Worm (Caenorhabditis elegans) whole organism, L4 larva: ENCODE data around the gene hel-1.

ENCODE experiments used
- D1046.2 ChIP-seq: fragments of 200-800 bp; sonication (Bioruptor generic); IDR thresholded peaks from 2 replicates; pipeline ENCODE4 v1.3.6; 2022; ENCODE audit warnings: missing genetic modification characterization, missing compliant biosample characterization
- F10B5.3 ChIP-seq: sonication (generic microtip); optimal IDR thresholded peaks from 2 replicates; lab custom pipeline; 2016; ENCODE audit warnings: mild to moderate bottlenecking, missing genetic modification characterization, missing compliant biosample characterization
- F26F4.8 ChIP-seq: fragments of 200-800 bp; sonication (Bioruptor generic); conservative IDR thresholded peaks from 2 replicates; pipeline ENCODE4 v1.3.6; 2022; ENCODE audit warnings: missing genetic modification characterization, missing compliant biosample characterization
- F37D6.2 ChIP-seq: sonication (generic microtip); optimal IDR thresholded peaks from 2 replicates; lab custom pipeline; 2016; ENCODE audit warnings: mild to moderate bottlenecking, missing genetic modification characterization, missing compliant biosample characterization
- F44E2.7 ChIP-seq: fragments of 200-800 bp; sonication (Bioruptor generic); IDR thresholded peaks from 2 replicates; pipeline ENCODE4 v2.1.2; 2022; ENCODE audit warnings: missing genetic modification characterization, missing compliant biosample characterization
- F49E8.2 ChIP-seq: sonication (generic microtip); optimal IDR thresholded peaks from 2 replicates; lab custom pipeline; 2016; ENCODE audit warnings: missing compliant biosample characterization, mild to moderate bottlenecking, missing genetic modification characterization, borderline replicate concordance
- T26A8.4 ChIP-seq: fragments of 200-800 bp; sonication (Bioruptor generic); IDR thresholded peaks from 2 replicates; pipeline ENCODE4 v1.3.6; 2022; ENCODE audit warnings: missing genetic modification characterization, missing compliant biosample characterization
- Y105C5A.15 ChIP-seq: fragments of 200-800 bp; sonication (Bioruptor generic); IDR thresholded peaks from 2 replicates; pipeline ENCODE4 v1.3.6; 2022; ENCODE audit warnings: missing genetic modification characterization, missing compliant biosample characterization
- Y48G9A.11 ChIP-seq: fragments of 200-800 bp; sonication (Bioruptor generic); IDR thresholded peaks from 2 replicates; pipeline ENCODE4 v1.3.6; 2022; ENCODE audit warnings: missing genetic modification reagents, missing genetic modification characterization, missing compliant biosample characterization
- Y5F2A.4 ChIP-seq: fragments of 200-800 bp; sonication (Bioruptor generic); optimal IDR thresholded peaks from 2 replicates; lab custom pipeline; 2018; ENCODE audit warnings: mild to moderate bottlenecking, missing genetic modification characterization, missing compliant biosample characterization
- Y75B8A.6 ChIP-seq: fragments of 200-800 bp; sonication (Bioruptor generic); IDR thresholded peaks from 2 replicates; pipeline ENCODE4 v1.3.6; 2022; ENCODE audit warnings: missing genetic modification reagents, missing genetic modification characterization, missing compliant biosample characterization
- ama-1 ChIP-seq: fragments of 150-350 bp; optimal IDR thresholded peaks from 2 replicates; lab custom pipeline; 2014; ENCODE audit warnings: inconsistent platforms, mixed read lengths
- attf-4 ChIP-seq: sonication (generic microtip); optimal IDR thresholded peaks from 3 replicates; lab custom pipeline; 2017; ENCODE audit warnings: missing biosample characterization, missing genetic modification characterization
- ceh-20 ChIP-seq: fragments of 200-800 bp; sonication (Bioruptor generic); IDR thresholded peaks from 2 replicates; pipeline ENCODE4 v1.3.6; 2022; ENCODE audit warnings: missing genetic modification reagents, missing genetic modification characterization, missing compliant biosample characterization
- ceh-32 ChIP-seq: sonication (generic microtip); optimal IDR thresholded peaks from 2 replicates; lab custom pipeline; 2016; ENCODE audit warnings: mild to moderate bottlenecking, missing genetic modification characterization, missing compliant biosample characterization; ENCODE audit not compliant: poor library complexity
- ceh-44 ChIP-seq: fragments of 200-800 bp; sonication (Bioruptor generic); IDR thresholded peaks from 2 replicates; pipeline ENCODE4 v1.3.6; 2022; ENCODE audit warnings: missing genetic modification reagents, missing genetic modification characterization, missing compliant biosample characterization
- ceh-62 ChIP-seq: sonication (generic microtip); optimal IDR thresholded peaks from 2 replicates; lab custom pipeline; 2017; ENCODE audit warnings: missing biosample characterization, missing genetic modification characterization
- ces-1 ChIP-seq: fragments of 150-350 bp; sonication (generic microtip); optimal IDR thresholded peaks from 4 replicates; lab custom pipeline; 2014; ENCODE audit warnings: missing biosample characterization, missing genetic modification reagents, missing genetic modification characterization
- ctbp-1 ChIP-seq: fragments of 200-800 bp; sonication (Bioruptor generic); IDR thresholded peaks from 2 replicates; pipeline ENCODE4 v1.3.6; 2022; ENCODE audit warnings: missing genetic modification reagents, missing genetic modification characterization, missing compliant biosample characterization
- daf-12 ChIP-seq: fragments of 150-350 bp; optimal IDR thresholded peaks from 2 replicates; lab custom pipeline; 2014; ENCODE audit warnings: missing biosample characterization, missing genetic modification reagents, missing genetic modification characterization
- daf-19 ChIP-seq: fragments of 200-800 bp; sonication (Bioruptor generic); conservative IDR thresholded peaks from 2 replicates; pipeline ENCODE4 v1.3.6; 2022; ENCODE audit warnings: missing genetic modification characterization, missing compliant biosample characterization
- dve-1 ChIP-seq: sonication (generic microtip); optimal IDR thresholded peaks from 2 replicates; lab custom pipeline; 2017; ENCODE audit warnings: antibody characterized with exemption, mild to moderate bottlenecking, missing genetic modification characterization, missing compliant biosample characterization; ENCODE audit not compliant: insufficient read depth
- fos-1 ChIP-seq: fragments of 150-350 bp; optimal IDR thresholded peaks from 2 replicates; lab custom pipeline; 2014; ENCODE audit warnings: missing biosample characterization, missing genetic modification characterization
- gei-8 ChIP-seq: fragments of 200-800 bp; sonication (Bioruptor generic); optimal IDR thresholded peaks from 2 replicates; lab custom pipeline; 2018; ENCODE audit warnings: mild to moderate bottlenecking, missing genetic modification characterization, missing compliant biosample characterization
- hif-1 ChIP-seq, 2 experiments: sonication (generic microtip); optimal IDR thresholded peaks; 2 replicates each; lab custom pipeline; 2016 to 2017; ENCODE audit warnings: missing compliant biosample characterization in 2 of 2, missing genetic modification characterization in 2 of 2, missing genetic modification reagents in 2 of 2, missing genotype in 2 of 2, mild to moderate bottlenecking in 1 of 2
- hlh-11 ChIP-seq: fragments of 200-800 bp; sonication (Bioruptor generic); optimal IDR thresholded peaks from 2 replicates; lab custom pipeline; 2018; ENCODE audit warnings: mild to moderate bottlenecking, missing genetic modification characterization, missing compliant biosample characterization
- hlh-30 ChIP-seq: sonication (generic microtip); optimal IDR thresholded peaks from 2 replicates; lab custom pipeline; 2017; ENCODE audit warnings: antibody characterized with exemption, mild to moderate bottlenecking, missing genetic modification characterization, missing compliant biosample characterization; ENCODE audit not compliant: insufficient read depth
- hmg-1.1 ChIP-seq: fragments of 200-800 bp; sonication (Bioruptor generic); IDR thresholded peaks from 2 replicates; pipeline ENCODE4 v1.3.6; 2022; ENCODE audit warnings: missing genetic modification reagents, missing genetic modification characterization, missing compliant biosample characterization
- madf-9 ChIP-seq: fragments of 200-800 bp; sonication (Bioruptor generic); conservative IDR thresholded peaks from 2 replicates; pipeline ENCODE4 v1.3.6; 2022; ENCODE audit warnings: missing genetic modification reagents, missing genetic modification characterization, missing compliant biosample characterization
- mdt-29 ChIP-seq: fragments of 200-800 bp; sonication (Bioruptor generic); IDR thresholded peaks from 2 replicates; pipeline ENCODE4 v1.3.6; 2022; ENCODE audit warnings: missing genetic modification reagents, missing genetic modification characterization, missing compliant biosample characterization
- mep-1 ChIP-seq: fragments of 150-350 bp; sonication (generic microtip); optimal IDR thresholded peaks from 3 replicates; lab custom pipeline; 2014; ENCODE audit warnings: missing biosample characterization, missing genetic modification characterization
- mxl-3 ChIP-seq: fragments of 200-800 bp; sonication (Bioruptor generic); optimal IDR thresholded peaks from 2 replicates; lab custom pipeline; 2018; ENCODE audit warnings: mild to moderate bottlenecking, missing genetic modification characterization, missing compliant biosample characterization
- nhr-102 ChIP-seq: sonication (generic microtip); optimal IDR thresholded peaks from 2 replicates; lab custom pipeline; 2016; ENCODE audit warnings: mild to moderate bottlenecking, missing genetic modification characterization, moderate library complexity, missing compliant biosample characterization
- nhr-237 ChIP-seq: sonication (generic microtip); optimal IDR thresholded peaks from 2 replicates; lab custom pipeline; 2017; ENCODE audit warnings: missing biosample characterization, missing genetic modification characterization
- nhr-28 ChIP-seq: fragments of 150-350 bp; optimal IDR thresholded peaks from 2 replicates; lab custom pipeline; 2014; ENCODE audit warnings: missing biosample characterization, missing genetic modification characterization
- nhr-42 ChIP-seq: fragments of 200-800 bp; sonication (Bioruptor generic); IDR thresholded peaks from 2 replicates; pipeline ENCODE4 v1.3.6; 2022; ENCODE audit warnings: missing genetic modification characterization, missing compliant biosample characterization
- nhr-6 ChIP-seq: fragments of 150-350 bp; optimal IDR thresholded peaks from 2 replicates; lab custom pipeline; 2014; ENCODE audit warnings: missing biosample characterization, missing genetic modification characterization
- nhr-76 ChIP-seq: fragments of 150-350 bp; optimal IDR thresholded peaks from 2 replicates; lab custom pipeline; 2014; ENCODE audit warnings: missing biosample characterization, missing genetic modification characterization
- nhr-77 ChIP-seq: fragments of 150-350 bp; optimal IDR thresholded peaks from 2 replicates; lab custom pipeline; 2014; ENCODE audit warnings: missing biosample characterization, missing genetic modification characterization
- php-3 ChIP-seq: fragments of 200-800 bp; sonication (Bioruptor generic); IDR thresholded peaks from 2 replicates; pipeline ENCODE4 v1.3.6; 2022; ENCODE audit warnings: missing genetic modification reagents, missing genetic modification characterization, missing compliant biosample characterization
- pqm-1 ChIP-seq: sonication (generic microtip); optimal IDR thresholded peaks from 2 replicates; lab custom pipeline; 2017; ENCODE audit warnings: missing biosample characterization, missing genetic modification characterization
- rbr-2 ChIP-seq: sonication (generic microtip); optimal IDR thresholded peaks from 2 replicates; lab custom pipeline; 2016; ENCODE audit warnings: missing genotype, missing genetic modification characterization, missing compliant biosample characterization
- saeg-2 ChIP-seq: fragments of 200-800 bp; sonication (Bioruptor generic); IDR thresholded peaks from 2 replicates; pipeline ENCODE4 v1.3.6; 2022; ENCODE audit warnings: missing genetic modification reagents, missing genetic modification characterization, missing compliant biosample characterization
- skn-1 ChIP-seq: fragments of 150-350 bp; optimal IDR thresholded peaks from 2 replicates; lab custom pipeline; 2014; ENCODE audit warnings: missing biosample characterization, missing genetic modification characterization
- spr-1 ChIP-seq: sonication (generic microtip); optimal IDR thresholded peaks from 2 replicates; lab custom pipeline; 2016; ENCODE audit warnings: mild to moderate bottlenecking, missing genetic modification characterization, missing compliant biosample characterization
- tag-97 ChIP-seq: fragments of 200-800 bp; sonication (Bioruptor generic); IDR thresholded peaks from 2 replicates; pipeline ENCODE4 v1.3.6; 2022; ENCODE audit warnings: missing genetic modification characterization, missing compliant biosample characterization
- unc-39 ChIP-seq: sonication (generic microtip); optimal IDR thresholded peaks from 2 replicates; lab custom pipeline; 2017; ENCODE audit warnings: missing biosample characterization, missing genetic modification characterization
- unc-62 ChIP-seq, 3 experiments: fragments of 150-350 bp in 1 of 3; sonication (generic microtip); optimal IDR thresholded peaks in 2 of 3; peaks in 1 of 3; 1 replicate in 1 of 3; 2 replicates in 2 of 3; lab custom pipeline; 2014 to 2017; ENCODE audit warnings: missing biosample characterization in 3 of 3, missing genetic modification characterization in 3 of 3, missing genetic modification reagents in 3 of 3, missing genotype in 1 of 3
- zag-1 ChIP-seq: fragments of 150-350 bp; optimal IDR thresholded peaks from 2 replicates; lab custom pipeline; 2014; ENCODE audit warnings: missing biosample characterization, missing genetic modification characterization
- zfp-2 ChIP-seq: sonication (generic microtip); optimal IDR thresholded peaks from 2 replicates; lab custom pipeline; 2016; ENCODE audit warnings: mild to moderate bottlenecking, missing genetic modification characterization, missing compliant biosample characterization
- zip-11 ChIP-seq: fragments of 200-800 bp; sonication (Bioruptor generic); IDR thresholded peaks from 2 replicates; pipeline ENCODE4 v1.3.6; 2022; ENCODE audit warnings: missing genetic modification characterization, missing compliant biosample characterization
- ztf-11 ChIP-seq: fragments of 150-350 bp; optimal IDR thresholded peaks from 2 replicates; lab custom pipeline; 2014; ENCODE audit warnings: missing biosample characterization, missing genetic modification characterization

The hel-1 gene

DNA sequence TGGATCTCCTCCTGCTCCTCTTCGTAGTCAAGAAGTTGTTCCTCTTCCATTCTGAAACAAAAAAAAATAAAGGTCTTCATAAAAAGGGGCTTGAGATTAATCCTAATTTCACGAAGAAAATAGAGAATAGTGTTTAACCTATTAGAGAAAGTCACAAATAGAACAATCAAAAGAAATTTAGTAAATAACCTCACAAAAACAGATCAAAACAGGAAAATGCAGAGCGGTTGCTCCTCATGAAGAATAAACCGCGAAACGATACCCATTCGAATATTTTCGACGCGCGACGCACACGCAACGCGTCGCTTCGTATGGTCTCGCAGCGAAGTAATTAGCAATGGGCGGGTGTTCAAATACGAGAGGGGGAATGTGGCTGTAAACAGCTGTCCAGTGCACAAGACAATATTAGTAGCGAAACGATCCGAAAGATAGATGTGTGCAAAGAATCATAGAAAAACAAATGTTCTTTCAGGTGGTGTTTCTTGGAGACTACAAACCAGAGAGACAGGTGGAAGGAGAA lies at the start of gene hel-1:
Gene hel-1 (minus strand): TSS at position 51 of the 520 bp plus-strand sequence.
- TF ChIP-seq F26F4.8 (no peak), Y48G9A.11 (GFP tag; lab: Robert Waterston, UW) (no peak), daf-19 (no peak), F49E8.2 (tag; lab: Kevin White, UChicago) (no peak), nhr-76 (tag; lab: Kevin White, UChicago) (no peak), gei-8 (no peak), hlh-11 (tag; lab: Kevin White, UChicago) (peak; percentile 82), nhr-42 (no peak), ceh-62 (tag; lab: Kevin White, UChicago) (no peak), nhr-6 (peak; percentile 80), nhr-28 (peak; percentile 30), madf-9 (no peak), hlh-30 (tag; lab: Kevin White, UChicago) (peak; percentile 64), unc-39 (tag; lab: Kevin White, UChicago) (no peak), tag-97 (GFP tag; lab: Robert Waterston, UW) (no peak), F44E2.7 (GFP tag; lab: Robert Waterston, UW) (no peak), pqm-1 (tag; lab: Kevin White, UChicago) (no peak), hif-1 (tag; optimal IDR thresholded peaks at IDR 0.05; lab: Kevin White, UChicago) (peak in 1 of 2 experiments; percentile 65), php-3 (no peak), mdt-29 (no peak), mxl-3 (peak; percentile 22), ceh-32 (tag; lab: Kevin White, UChicago) (no peak), ztf-11 (no peak), ceh-20 (peak; percentile 50; the same call in 1 of the 2 replicates), D1046.2 (GFP tag; lab: Robert Waterston, UW) (no peak), nhr-77 (tag; lab: Kevin White, UChicago) (peak; percentile 23), zag-1 (tag; lab: Kevin White, UChicago) (no peak), T26A8.4 (GFP tag; lab: Robert Waterston, UW) (no peak), unc-62 (GFP tag; optimal IDR thresholded peaks at IDR 0.05 in 1 of 2; lab: Kevin White, UChicago) (peak in 1 of 2 experiments; percentile 88), unc-62 (tag; optimal IDR thresholded peaks at IDR 0.05; lab: Kevin White, UChicago) (no peak), F37D6.2 (no peak), rbr-2 (tag; lab: Kevin White, UChicago) (peak; percentile 63), attf-4 (tag; lab: Kevin White, UChicago) (no peak), hmg-1.1 (GFP tag; lab: Robert Waterston, UW) (peak; percentile 69), zip-11 (GFP tag; lab: Robert Waterston, UW) (no peak), nhr-237 (tag; lab: Kevin White, UChicago) (no peak), ctbp-1 (GFP tag; lab: Robert Waterston, UW) (0 out of 2 replicates have a peak, but pooled peaks have one; percentile 39), ces-1 (GFP tag; lab: Kevin White, UChicago) (peak; percentile 36), Y105C5A.15 (GFP tag; lab: Robert Waterston, UW) (no peak), mep-1 (tag; lab: Kevin White, UChicago) (no peak), zfp-2 (tag; lab: Kevin White, UChicago) (peak; percentile 2), daf-12 (tag; lab: Kevin White, UChicago) (no peak), spr-1 (no peak), Y5F2A.4 (no peak), nhr-102 (no peak), Y75B8A.6 (GFP tag; lab: Robert Waterston, UW) (no peak), ceh-44 (GFP tag; lab: Robert Waterston, UW) (no peak), F10B5.3 (tag; lab: Kevin White, UChicago) (no peak), saeg-2 (GFP tag; lab: Robert Waterston, UW) (no peak), dve-1 (tag; lab: Kevin White, UChicago) (peak; percentile 68), ama-1 (lab: Kevin White, UChicago) (peak; percentile 38), fos-1 (tag; lab: Kevin White, UChicago) (no peak), skn-1 (tag; lab: Kevin White, UChicago) (no peak)
